Fruit fly (Drosophila melanogaster) S2 (cell line): ENCODE results near the gene CG5846.

ENCODE experiments used
- CG8478 ChIP-seq: fragments of >200 bp; optimal IDR thresholded peaks from 2 replicates; lab custom pipeline; 2018
- CTCF ChIP-seq, 2 experiments: fragments of >200 bp; optimal IDR thresholded peaks; 2 replicates each; lab custom pipeline; 2018

The CG5846 gene

dm6 chr2L:9943521-9943920, 13.5 kb downstream of the CG5846 start:
- TF ChIP-seq CTCF (optimal IDR thresholded peaks at IDR 0.05; lab: Kevin White, UChicago) = no peak

dm6 chr2L:9938631-9939256, 18.3 kb downstream of the CG5846 start, which contains the start of the genes Datp and CG4619:
Datp (minus strand) TSS chr2L:9938790.
CG4619 (plus strand) TSS chr2L:9938863.
- TF ChIP-seq CTCF (optimal IDR thresholded peaks at IDR 0.05; lab: Kevin White, UChicago) (no peak), CG8478 (lab: Kevin White, UChicago) (no peak)

dm6 chr2L:9937908-9938307, 19.1 kb downstream of the CG5846 start, which contains the start of gene Arglu1:
Arglu1 (minus strand) TSS chr2L:9938134.
- TF ChIP-seq CTCF (optimal IDR thresholded peaks at IDR 0.05; lab: Kevin White, UChicago) (no peak), CG8478 (lab: Kevin White, UChicago) (no peak)

dm6 chr2L:9933063-9933462, 24.0 kb downstream of the CG5846 start, which contains the start of gene Cpr30F:
Cpr30F (minus strand) TSS chr2L:9933163.
- TF ChIP-seq CG8478 (lab: Kevin White, UChicago) = no peak
- TF ChIP-seq CTCF (optimal IDR thresholded peaks at IDR 0.05; lab: Kevin White, UChicago) = no peak

dm6 chr2L:9930280-9930679, 26.8 kb downstream of the CG5846 start, which contains the start of gene CG42367:
CG42367 (plus strand) TSS chr2L:9930580.
- TF ChIP-seq CG8478 (lab: Kevin White, UChicago) (no peak), CTCF (optimal IDR thresholded peaks at IDR 0.05; lab: Kevin White, UChicago) (no peak)

- TF ChIP-seq CTCF (optimal IDR thresholded peaks at IDR 0.05; lab: Kevin White, UChicago) = no peak
- no peak for TF ChIP-seq CG8478 (lab: Kevin White, UChicago)
Observed at dm6 chr2L:9924765-9925164, 32.3 kb downstream of the CG5846 start, which contains the start of the genes TbCMF46 and CG42366. TbCMF46 (minus strand) TSS chr2L:9924865. CG42366 (plus strand) TSS chr2L:9925161.

- no peak for TF ChIP-seq CG8478 (lab: Kevin White, UChicago)
- TF ChIP-seq CTCF (optimal IDR thresholded peaks at IDR 0.05; lab: Kevin White, UChicago) = no peak
Observed at dm6 chr2L:9921401-9921800, 35.6 kb downstream of the CG5846 start, which contains the start of gene CG4592. CG4592 (plus strand) TSS chr2L:9921633.

dm6 chr2L:9919949-9920348, 37.1 kb downstream of the CG5846 start, which contains the start of gene CG4594:
CG4594 (plus strand) TSS chr2L:9920160.
- TF ChIP-seq CG8478 (lab: Kevin White, UChicago) (no peak), CTCF (optimal IDR thresholded peaks at IDR 0.05; lab: Kevin White, UChicago) (no peak)

dm6 chr2L:9919218-9919617, 37.8 kb downstream of the CG5846 start:
- TF ChIP-seq CTCF (optimal IDR thresholded peaks at IDR 0.05; lab: Kevin White, UChicago) (no peak), CG8478 (lab: Kevin White, UChicago) (no peak)

- TF ChIP-seq CTCF (optimal IDR thresholded peaks at IDR 0.05; lab: Kevin White, UChicago) = peak in 1 of 2 experiments; percentile 29
- TF ChIP-seq CG8478 (lab: Kevin White, UChicago) = no peak
Observed at dm6 chr2L:9918020-9918959, 38.7 kb downstream of the CG5846 start, which contains the start of the genes CG5885 and CG4598. CG5885 (minus strand) TSS chr2L:9918330. CG4598 (plus strand) TSS chr2L:9918618.

dm6 chr2L:9915011-9915850, 41.8 kb downstream of the CG5846 start, which contains the start of gene yip2:
yip2 (plus strand) TSS chr2L:9915253.
- TF ChIP-seq CG8478 (lab: Kevin White, UChicago) = no peak
- TF ChIP-seq CTCF (optimal IDR thresholded peaks at IDR 0.05; lab: Kevin White, UChicago) = no peak

- TF ChIP-seq CG8478 (lab: Kevin White, UChicago) (no peak), CTCF (optimal IDR thresholded peaks at IDR 0.05; lab: Kevin White, UChicago) (no peak)
Observed at dm6 chr2L:9912570-9913260, 44.3 kb downstream of the CG5846 start, which contains the start of the genes Etl1 and Srp54. Etl1 (minus strand) TSS chr2L:9912608. Srp54 (plus strand) TSS chr2L:9912911.

dm6 chr2L:9911783-9912182, 45.3 kb downstream of the CG5846 start:
- TF ChIP-seq CTCF (optimal IDR thresholded peaks at IDR 0.05; lab: Kevin White, UChicago) (no peak), CG8478 (lab: Kevin White, UChicago) (no peak)
